Worm (Caenorhabditis elegans) whole organism, L2 larva: Measurements from ENCODE around the gene sqv-7.

Source experiments
- aly-2 ChIP-seq: fragments of 150-350 bp; optimal IDR thresholded peaks from 2 replicates; lab custom pipeline; 2014; ENCODE audit warnings: missing biosample characterization, missing genetic modification characterization
- gmeb-1 ChIP-seq: fragments of 150-350 bp; optimal IDR thresholded peaks from 2 replicates; lab custom pipeline; 2014; ENCODE audit warnings: missing biosample characterization, missing genetic modification characterization
- lin-11 ChIP-seq: fragments of 150-350 bp; sonication (generic microtip); optimal IDR thresholded peaks from 2 replicates; lab custom pipeline; 2014; ENCODE audit warnings: missing biosample characterization, missing genetic modification characterization, inconsistent platforms, mixed read lengths
- mdl-1 ChIP-seq, 2 experiments: fragments of 150-350 bp in 1 of 2; sonication (generic microtip) in 1 of 2; optimal IDR thresholded peaks; 2 replicates each; lab custom pipeline; 2017; ENCODE audit warnings: missing biosample characterization in 2 of 2, missing genetic modification characterization in 2 of 2

- no peak for TF ChIP-seq aly-2 (tag; lab: Kevin White, UChicago)
- TF ChIP-seq lin-11 (tag; lab: Kevin White, UChicago): no peak
- no peak for TF ChIP-seq mdl-1 (tag; optimal IDR thresholded peaks at IDR 0.05; lab: Kevin White, UChicago)
- peak; percentile 55 for TF ChIP-seq gmeb-1 (tag; lab: Kevin White, UChicago)
Measured at ce11 chrII:7050021-7050722, 37.7 kb upstream of the sqv-7 start, which contains the start of the genes tcer-1 and ZK1127.5.
